Fruit fly (Drosophila melanogaster) whole organism, embryonic: Measurements from ENCODE around the gene tth.

Experiments used
- ATbp ChIP-seq: fragments of 200-800 bp; sonication (Bioruptor generic); optimal IDR thresholded peaks from 2 replicates; lab custom pipeline; 2017; ENCODE audit warnings: missing biosample characterization, mild to moderate bottlenecking, missing genetic modification characterization, missing genetic modification reagents
- Ada2b ChIP-seq: fragments of 200-800 bp; sonication (Bioruptor generic); IDR thresholded peaks from 2 replicates; pipeline ENCODE4 v1.3.6; 2022; ENCODE audit warnings: missing biosample characterization, missing genetic modification characterization
- Adf1 ChIP-seq: fragments of 200-800 bp; sonication (Bioruptor generic); IDR thresholded peaks from 2 replicates; pipeline ENCODE4 v1.3.6; 2022; ENCODE audit warnings: missing biosample characterization, missing genetic modification characterization
- Antp ChIP-seq: fragments of 200-800 bp; sonication (Bioruptor generic); optimal IDR thresholded peaks from 3 replicates; lab custom pipeline; 2016; ENCODE audit warnings: missing biosample characterization, missing genetic modification characterization
- Atf3 ChIP-seq: fragments of 200-800 bp; sonication (Bioruptor generic); optimal IDR thresholded peaks from 3 replicates; lab custom pipeline; 2016; ENCODE audit warnings: missing biosample characterization, missing genetic modification characterization
- CG11247 ChIP-seq: fragments of 200-800 bp; sonication (Bioruptor generic); IDR thresholded peaks from 2 replicates; pipeline ENCODE4 v1.3.6; 2022; ENCODE audit warnings: missing biosample characterization, missing genetic modification characterization
- CG11723 ChIP-seq: fragments of 200-800 bp; sonication (Bioruptor generic); optimal IDR thresholded peaks from 2 replicates; lab custom pipeline; 2017; ENCODE audit warnings: missing biosample characterization, mild to moderate bottlenecking, missing genetic modification characterization
- CG12071 ChIP-seq: fragments of 200-800 bp; sonication (Bioruptor generic); optimal IDR thresholded peaks from 3 replicates; lab custom pipeline; 2018; ENCODE audit warnings: missing biosample characterization, mild to moderate bottlenecking, missing genetic modification characterization
- CG13123 ChIP-seq: fragments of 200-800 bp; sonication (Bioruptor generic); optimal IDR thresholded peaks from 2 replicates; lab custom pipeline; 2016; ENCODE audit warnings: missing biosample characterization, missing genetic modification characterization
- CG13894 ChIP-seq: fragments of 200-800 bp; sonication (Bioruptor generic); optimal IDR thresholded peaks from 3 replicates; lab custom pipeline; 2018; ENCODE audit warnings: missing biosample characterization, mild to moderate bottlenecking, missing genetic modification characterization, moderate library complexity
- CG14860 ChIP-seq: fragments of 200-800 bp; sonication (Bioruptor generic); IDR thresholded peaks from 3 replicates; pipeline ENCODE4 v1.3.6; 2022; ENCODE audit warnings: missing biosample characterization, missing genetic modification characterization; ENCODE audit not compliant: partially characterized antibody
- CG16813 ChIP-seq: fragments of 200-800 bp; sonication (Bioruptor generic); IDR thresholded peaks from 3 replicates; pipeline ENCODE4 v1.3.6; 2022; ENCODE audit warnings: missing biosample characterization, missing genetic modification characterization; ENCODE audit not compliant: partially characterized antibody
- CG17612 ChIP-seq: fragments of 200-800 bp; sonication (Bioruptor generic); IDR thresholded peaks from 2 replicates; pipeline ENCODE4 v1.3.6; 2022; ENCODE audit warnings: missing biosample characterization, missing genetic modification characterization
- CG34224 ChIP-seq: fragments of 200-800 bp; sonication (Bioruptor generic); IDR thresholded peaks from 3 replicates; pipeline ENCODE4 v1.3.6; 2022; ENCODE audit warnings: missing biosample characterization, missing genetic modification characterization; ENCODE audit not compliant: partially characterized antibody
- CG6272 ChIP-seq: fragments of 200-800 bp; sonication (Bioruptor generic); IDR thresholded peaks from 2 replicates; pipeline ENCODE4 v1.3.6; 2022; ENCODE audit warnings: missing biosample characterization, missing genetic modification characterization
- CG6765 ChIP-seq: fragments of 200-800 bp; sonication (Bioruptor generic); optimal IDR thresholded peaks from 3 replicates; lab custom pipeline; 2017; ENCODE audit warnings: missing biosample characterization, mild to moderate bottlenecking, missing genetic modification characterization
- CG6813 ChIP-seq: fragments of 200-800 bp; sonication (Bioruptor generic); optimal IDR thresholded peaks from 2 replicates; lab custom pipeline; 2017; ENCODE audit warnings: missing biosample characterization, missing genetic modification characterization, mild to moderate bottlenecking, moderate library complexity, missing genetic modification reagents
- CG9727 ChIP-seq: fragments of 200-800 bp; sonication (Bioruptor generic); optimal IDR thresholded peaks from 3 replicates; lab custom pipeline; 2017; ENCODE audit warnings: missing biosample characterization, mild to moderate bottlenecking, missing genetic modification characterization
- CG9817 ChIP-seq: fragments of 200-800 bp; sonication (Bioruptor generic); optimal IDR thresholded peaks from 2 replicates; lab custom pipeline; 2018; ENCODE audit warnings: missing biosample characterization, mild to moderate bottlenecking, missing genetic modification characterization, moderate library complexity
- CTCF ChIP-seq: fragments of 200-800 bp; sonication (Bioruptor generic); optimal IDR thresholded peaks from 2 replicates; lab custom pipeline; 2017; ENCODE audit warnings: missing biosample characterization, mild to moderate bottlenecking, missing genetic modification characterization, moderate library complexity
- Chrac-16 ChIP-seq: fragments of 200-800 bp; sonication (Bioruptor generic); optimal IDR thresholded peaks from 3 replicates; lab custom pipeline; 2016; ENCODE audit warnings: missing biosample characterization, missing genetic modification characterization
- HLHmδ ChIP-seq: fragments of 200-800 bp; sonication (Bioruptor generic); optimal IDR thresholded peaks from 2 replicates; lab custom pipeline; 2018; ENCODE audit warnings: missing biosample characterization, mild to moderate bottlenecking, missing genetic modification characterization, moderate library complexity
- Jarid2 ChIP-seq: fragments of 200-800 bp; sonication (Bioruptor generic); optimal IDR thresholded peaks from 3 replicates; lab custom pipeline; 2017; ENCODE audit warnings: mild to moderate bottlenecking, missing biosample characterization, missing genetic modification reagents, missing genetic modification characterization
- Ptx1 ChIP-seq: fragments of 200-800 bp; sonication (Bioruptor generic); IDR thresholded peaks from 2 replicates; pipeline ENCODE4 v1.3.6; 2022; ENCODE audit warnings: missing biosample characterization, missing genetic modification characterization
- Stat92E ChIP-seq, 3 experiments: fragments of >200 bp in 2 of 3; fragments of 200-800 bp in 1 of 3; sonication (Bioruptor generic) in 1 of 3; optimal IDR thresholded peaks; 2 replicates each; lab custom pipeline; 2017 to 2019; ENCODE audit warnings: missing biosample characterization in 3 of 3, missing genetic modification characterization in 3 of 3, mild to moderate bottlenecking in 1 of 3, moderate library complexity in 1 of 3
- amos ChIP-seq: fragments of 200-800 bp; sonication (Bioruptor generic); IDR thresholded peaks from 2 replicates; pipeline ENCODE4 v1.3.6; 2022; ENCODE audit warnings: missing biosample characterization, missing genetic modification characterization; ENCODE audit not compliant: partially characterized antibody
- bbx ChIP-seq: fragments of 200-800 bp; sonication (Bioruptor generic); IDR thresholded peaks from 2 replicates; pipeline ENCODE4 v1.3.6; 2022; ENCODE audit warnings: missing biosample characterization, missing genetic modification characterization; ENCODE audit not compliant: partially characterized antibody
- bowl ChIP-seq: fragments of 200-800 bp; sonication (Bioruptor generic); IDR thresholded peaks from 2 replicates; pipeline ENCODE4 v1.3.6; 2022; ENCODE audit warnings: missing biosample characterization, missing genetic modification characterization
- dan ChIP-seq: fragments of 200-800 bp; sonication (Bioruptor generic); IDR thresholded peaks from 2 replicates; pipeline ENCODE4 v1.3.6; 2022; ENCODE audit warnings: missing biosample characterization, missing genetic modification characterization
- dm ChIP-seq: fragments of 200-800 bp; sonication (Bioruptor generic); optimal IDR thresholded peaks from 3 replicates; lab custom pipeline; 2016; ENCODE audit warnings: missing biosample characterization, missing genetic modification characterization
- fd96Cb ChIP-seq: fragments of 200-800 bp; sonication (Bioruptor generic); optimal IDR thresholded peaks from 2 replicates; lab custom pipeline; 2018; ENCODE audit warnings: missing biosample characterization, mild to moderate bottlenecking, missing genetic modification characterization, moderate library complexity
- fru ChIP-seq: fragments of >200 bp; optimal IDR thresholded peaks from 2 replicates; lab custom pipeline; 2017
- ftz-f1 ChIP-seq: fragments of 200-800 bp; sonication (Bioruptor generic); optimal IDR thresholded peaks from 2 replicates; lab custom pipeline; 2016; ENCODE audit warnings: missing biosample characterization, missing genetic modification characterization
- gcm2 ChIP-seq: fragments of 200-800 bp; sonication (Bioruptor generic); optimal IDR thresholded peaks from 2 replicates; lab custom pipeline; 2016; ENCODE audit warnings: missing biosample characterization, missing genetic modification characterization
- grau ChIP-seq: fragments of 200-800 bp; optimal IDR thresholded peaks from 3 replicates; lab custom pipeline; 2019; ENCODE audit warnings: missing biosample characterization, mild to moderate bottlenecking, missing genetic modification characterization, moderate library complexity
- gsb ChIP-seq: fragments of 200-800 bp; sonication (Bioruptor generic); IDR thresholded peaks from 2 replicates; pipeline ENCODE4 v1.3.6; 2022; ENCODE audit warnings: missing biosample characterization, missing genetic modification characterization
- gt ChIP-seq: fragments of 200-800 bp; sonication (Bioruptor generic); IDR thresholded peaks from 2 replicates; pipeline ENCODE4 v1.3.6; 2022; ENCODE audit warnings: missing biosample characterization, missing genetic modification characterization
- hkb ChIP-seq, 2 experiments: fragments of 200-800 bp in 1 of 2; fragments of >200 bp in 1 of 2; sonication (Bioruptor generic) in 1 of 2; IDR thresholded peaks in 1 of 2; optimal IDR thresholded peaks in 1 of 2; 2 replicates each; pipeline versions ENCODE4 v1.3.6 to Lab custom; 2017 to 2022; ENCODE audit warnings: missing biosample characterization in 1 of 2, missing genetic modification characterization in 1 of 2
- jing ChIP-seq: fragments of 200-800 bp; sonication (Bioruptor generic); optimal IDR thresholded peaks from 2 replicates; lab custom pipeline; 2018; ENCODE audit warnings: missing biosample characterization, mild to moderate bottlenecking, missing genetic modification characterization
- knrl ChIP-seq: fragments of 200-800 bp; sonication (Bioruptor generic); IDR thresholded peaks from 3 replicates; pipeline ENCODE4 v1.3.6; 2022; ENCODE audit warnings: missing biosample characterization, missing genetic modification characterization; ENCODE audit not compliant: partially characterized antibody
- lbe ChIP-seq: fragments of 200-800 bp; sonication (Bioruptor generic); optimal IDR thresholded peaks from 2 replicates; lab custom pipeline; 2016; ENCODE audit warnings: missing biosample characterization, mild to moderate bottlenecking, missing genetic modification characterization
- maf-S ChIP-seq: fragments of 200-800 bp; sonication (Bioruptor generic); optimal IDR thresholded peaks from 2 replicates; lab custom pipeline; 2016; ENCODE audit warnings: missing biosample characterization, missing genetic modification characterization
- nerfin-1 ChIP-seq: fragments of 200-800 bp; sonication (Bioruptor generic); optimal IDR thresholded peaks from 3 replicates; lab custom pipeline; 2019; ENCODE audit warnings: missing biosample characterization, mild to moderate bottlenecking, missing genetic modification characterization, moderate library complexity
- nerfin-2 ChIP-seq: fragments of 200-800 bp; sonication (Bioruptor generic); IDR thresholded peaks from 2 replicates; pipeline ENCODE4 v1.3.6; 2022; ENCODE audit warnings: missing biosample characterization, missing genetic modification characterization; ENCODE audit not compliant: partially characterized antibody
- scrt ChIP-seq: fragments of 200-800 bp; sonication (Bioruptor generic); optimal IDR thresholded peaks from 2 replicates; lab custom pipeline; 2018; ENCODE audit warnings: missing biosample characterization, mild to moderate bottlenecking, missing genetic modification characterization, moderate library complexity
- wdn ChIP-seq: fragments of 200-800 bp; sonication (Bioruptor generic); IDR thresholded peaks from 2 replicates; pipeline ENCODE4 v1.3.6; 2022; ENCODE audit warnings: missing biosample characterization, missing genetic modification characterization
- wek ChIP-seq: fragments of 200-800 bp; sonication (Bioruptor generic); optimal IDR thresholded peaks from 3 replicates; lab custom pipeline; 2018; ENCODE audit warnings: missing biosample characterization, mild to moderate bottlenecking, missing genetic modification characterization, moderate library complexity
- zen2 ChIP-seq: fragments of 200-800 bp; sonication (Bioruptor generic); IDR thresholded peaks from 3 replicates; pipeline ENCODE4 v1.3.6; 2022; ENCODE audit warnings: missing biosample characterization, missing genetic modification characterization; ENCODE audit not compliant: partially characterized antibody
- zfh1 ChIP-seq: fragments of 200-800 bp; sonication (Bioruptor generic); IDR thresholded peaks from 3 replicates; pipeline ENCODE4 v1.3.6; 2022; ENCODE audit warnings: missing biosample characterization, missing genetic modification characterization

tth gene

dm6 chrX:13624334-13625079, 8.1 kb upstream of the tth start, which contains the start of the genes CG2691 and NFAT (continued):
- TF ChIP-seq knrl (GFP tag; lab: Robert Waterston, UW) (peak; percentile 51; the same call in 2 of the 3 replicates), gsb (no peak), ATbp (GFP tag; lab: Kevin White, UChicago) (no peak), fru (lab: Kevin White, UChicago) (no peak), wdn (GFP tag; lab: Robert Waterston, UW) (no peak), Ptx1 (GFP tag; lab: Robert Waterston, UW) (no peak), Chrac-16 (no peak), CG6272 (GFP tag; lab: Robert Waterston, UW) (no peak), maf-S (GFP tag; lab: Kevin White, UChicago) (no peak), bbx (GFP tag; lab: Robert Waterston, UW) (peak; percentile 52; the same call in 1 of the 2 replicates), CG14860 (GFP tag; lab: Robert Waterston, UW) (peak; percentile 61; the same call in 2 of the 3 replicates), HLHmδ (GFP tag; lab: Kevin White, UChicago) (no peak), lbe (no peak), Ada2b (GFP tag; lab: Robert Waterston, UW) (no peak), ftz-f1 (GFP tag; lab: Kevin White, UChicago) (no peak), grau (tag; lab: Kevin White, UChicago) (no peak), gt (no peak), Jarid2 (GFP tag; lab: Kevin White, UChicago) (no peak), CG6765 (GFP tag; lab: Kevin White, UChicago) (no peak), nerfin-1 (tag; lab: Kevin White, UChicago) (peak; percentile 5), CG11723 (GFP tag; lab: Kevin White, UChicago) (no peak), CG12071 (GFP tag; lab: Kevin White, UChicago) (no peak), Adf1 (GFP tag; lab: Robert Waterston, UW) (no peak), CTCF (GFP tag; lab: Kevin White, UChicago) (peak; percentile 49), Stat92E (GFP tag; optimal IDR thresholded peaks at IDR 0.05; lab: Kevin White, UChicago) (no peak), zfh1 (GFP tag; lab: Robert Waterston, UW) (no peak), CG17612 (no peak), Antp (GFP tag; lab: Kevin White, UChicago) (no peak), CG9727 (GFP tag; lab: Kevin White, UChicago) (peak; percentile 1), bowl (GFP tag; lab: Robert Waterston, UW) (no peak), scrt (GFP tag; lab: Kevin White, UChicago) (peak; percentile 98), zen2 (GFP tag; lab: Robert Waterston, UW) (no peak; the same call in 2 of the 3 replicates), nerfin-2 (GFP tag; lab: Robert Waterston, UW) (no peak), CG16813 (peak; percentile 64), CG34224 (GFP tag; lab: Robert Waterston, UW) (peak; percentile 71; the same call in 2 of the 3 replicates), amos (peak; percentile 69; the same call in 1 of the 2 replicates), CG9817 (tag; lab: Kevin White, UChicago) (no peak), CG13894 (tag; lab: Kevin White, UChicago) (no peak), dan (no peak), CG6813 (no peak), hkb (optimal IDR thresholded peaks at IDR 0.05; lab: Kevin White, UChicago) (no peak), hkb (GFP tag; IDR thresholded peaks at IDR 0.05; lab: Robert Waterston, UW) (no peak), jing (GFP tag; lab: Kevin White, UChicago) (no peak), gcm2 (GFP tag; lab: Kevin White, UChicago) (no peak), CG13123 (no peak), fd96Cb (tag; lab: Kevin White, UChicago) (no peak), wek (GFP tag; lab: Kevin White, UChicago) (no peak), dm (GFP tag; lab: Kevin White, UChicago) (peak; percentile 71), Atf3 (no peak), CG11247 (GFP tag; lab: Robert Waterston, UW) (no peak)
